Worm (Caenorhabditis elegans) whole organism, early embryonic: Measurements from ENCODE around the gene swp-1.

Experiments
- B0310.2 ChIP-seq: sonication (generic microtip); optimal IDR thresholded peaks from 2 replicates; lab custom pipeline; 2016; ENCODE audit warnings: mild to moderate bottlenecking, missing genetic modification characterization, missing compliant biosample characterization
- F13C5.2 ChIP-seq: sonication (generic microtip); optimal IDR thresholded peaks from 2 replicates; lab custom pipeline; 2017; ENCODE audit warnings: mild to moderate bottlenecking, missing genetic modification characterization, inconsistent platforms, missing compliant biosample characterization
- aly-1 ChIP-seq: sonication (generic microtip); optimal IDR thresholded peaks from 2 replicates; lab custom pipeline; 2016; ENCODE audit warnings: missing genetic modification characterization, missing compliant biosample characterization
- ama-1 ChIP-seq: fragments of 150-350 bp; optimal IDR thresholded peaks from 2 replicates; lab custom pipeline; 2014
- ceh-13 ChIP-seq: fragments of 200-800 bp; sonication (Bioruptor generic); optimal IDR thresholded peaks from 2 replicates; lab custom pipeline; 2018; ENCODE audit warnings: mild to moderate bottlenecking, missing genetic modification characterization, missing compliant biosample characterization
- ceh-36 ChIP-seq: sonication (generic microtip); optimal IDR thresholded peaks from 2 replicates; lab custom pipeline; 2016; ENCODE audit warnings: missing genetic modification characterization, inconsistent platforms, missing compliant biosample characterization
- ets-7 ChIP-seq: sonication (generic microtip); optimal IDR thresholded peaks from 2 replicates; lab custom pipeline; 2016; ENCODE audit warnings: missing genotype, missing genetic modification characterization, missing compliant biosample characterization
- flt-1 ChIP-seq: fragments of 200-800 bp; sonication (Bioruptor generic); IDR thresholded peaks from 2 replicates; pipeline ENCODE4 v1.3.6; 2022; ENCODE audit warnings: missing genetic modification characterization, missing compliant biosample characterization
- hmbx-1 ChIP-seq: sonication (generic microtip); optimal IDR thresholded peaks from 2 replicates; lab custom pipeline; 2016; ENCODE audit warnings: mild to moderate bottlenecking, missing genetic modification characterization, missing compliant biosample characterization
- hmg-4 ChIP-seq: fragments of 200-800 bp; sonication (Bioruptor generic); optimal IDR thresholded peaks from 2 replicates; lab custom pipeline; 2018; ENCODE audit warnings: mild to moderate bottlenecking, missing genetic modification characterization, missing compliant biosample characterization
- hnd-1 ChIP-seq: sonication (generic microtip); optimal IDR thresholded peaks from 2 replicates; lab custom pipeline; 2016; ENCODE audit warnings: missing genetic modification characterization, missing compliant biosample characterization
- pes-1 ChIP-seq: fragments of 200-800 bp; sonication (Bioruptor generic); IDR thresholded peaks from 2 replicates; pipeline ENCODE4 v1.3.6; 2022; ENCODE audit warnings: missing genetic modification reagents, missing genetic modification characterization, missing compliant biosample characterization
- scrt-1 ChIP-seq: fragments of 200-800 bp; sonication (Bioruptor generic); IDR thresholded peaks from 2 replicates; pipeline ENCODE4 v1.3.6; 2022; ENCODE audit warnings: missing genetic modification characterization, missing compliant biosample characterization
- sea-1 ChIP-seq: fragments of 200-800 bp; sonication (Bioruptor generic); conservative IDR thresholded peaks from 2 replicates; pipeline ENCODE4 v1.3.6; 2022; ENCODE audit warnings: missing genetic modification characterization, missing compliant biosample characterization
- tbx-11 ChIP-seq: fragments of 200-800 bp; sonication (Bioruptor generic); IDR thresholded peaks from 2 replicates; pipeline ENCODE4 v1.3.6; 2022; ENCODE audit warnings: missing genetic modification characterization, missing compliant biosample characterization
- tbx-37 ChIP-seq: fragments of 200-800 bp; sonication (Bioruptor generic); conservative IDR thresholded peaks from 2 replicates; pipeline ENCODE4 v1.3.6; 2022; ENCODE audit warnings: missing genetic modification reagents, missing genetic modification characterization, missing compliant biosample characterization
- tra-4 ChIP-seq: sonication (generic microtip); optimal IDR thresholded peaks from 2 replicates; lab custom pipeline; 2017; ENCODE audit warnings: missing genetic modification characterization, missing compliant biosample characterization

The swp-1 gene

DNA sequence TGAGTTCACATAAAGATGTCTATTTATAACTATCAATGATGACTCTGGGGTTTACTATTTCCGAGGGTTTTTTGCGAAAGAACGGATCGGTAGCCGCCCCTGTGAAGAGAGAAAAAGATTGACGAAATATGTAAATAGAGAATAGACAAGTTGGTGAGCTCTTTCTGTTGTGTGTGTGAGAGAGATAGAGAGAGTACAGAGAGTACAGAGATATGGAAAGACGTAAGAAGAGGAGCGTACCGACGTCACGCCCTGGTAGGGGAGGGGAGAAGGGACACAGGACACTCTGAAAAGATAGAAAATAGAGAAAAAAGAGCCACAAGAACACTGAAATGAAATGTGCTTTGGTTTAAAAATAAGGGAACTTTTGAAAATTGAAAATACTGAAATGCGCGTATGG is 17.1 kb downstream of the swp-1 start:
- no peak for TF ChIP-seq aly-1 (tag; lab: Kevin White, UChicago)
- TF ChIP-seq sea-1 (GFP tag; lab: Robert Waterston, UW), result no peak
- no peak for TF ChIP-seq hmbx-1 (tag; lab: Kevin White, UChicago)
- TF ChIP-seq hmg-4 (GFP tag; lab: Kevin White, UChicago), result peak; percentile 1
- TF ChIP-seq F13C5.2 (tag; lab: Kevin White, UChicago), result no peak
- no peak for TF ChIP-seq tbx-37
- no peak for TF ChIP-seq hnd-1 (tag; lab: Kevin White, UChicago)
- TF ChIP-seq ama-1 (lab: Kevin White, UChicago), result no peak

DNA sequence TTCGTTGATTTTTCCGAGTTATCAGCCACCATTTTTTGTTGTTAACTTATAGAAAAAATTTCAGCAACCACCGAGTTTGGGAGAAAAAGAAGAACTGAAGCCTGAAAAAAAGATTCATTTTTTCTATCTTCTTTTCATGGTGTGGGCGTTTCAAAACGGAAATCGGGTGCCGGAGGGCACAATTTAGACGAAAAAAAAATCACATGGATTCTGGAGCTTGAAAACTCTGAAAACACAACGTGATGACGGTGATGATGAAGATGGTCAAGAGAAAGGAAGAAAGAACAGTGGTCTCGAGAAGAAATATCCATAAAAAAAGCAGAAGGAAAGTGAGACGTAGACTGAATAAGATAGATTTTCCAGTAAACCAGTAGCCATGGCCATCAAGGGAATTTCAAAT is 21.3 kb downstream of the swp-1 start, which contains the start of gene rcan-1:
Gene rcan-1, minus strand, starts transcription at position 101 of the 400 bp plus-strand sequence.
- TF ChIP-seq sea-1 (GFP tag; lab: Robert Waterston, UW) (no peak), tra-4 (tag; lab: Kevin White, UChicago) (no peak), flt-1 (GFP tag; lab: Robert Waterston, UW) (no peak), tbx-37 (no peak), aly-1 (tag; lab: Kevin White, UChicago) (no peak), tbx-11 (GFP tag; lab: Robert Waterston, UW) (no peak), ama-1 (lab: Kevin White, UChicago) (no peak), pes-1 (GFP tag; lab: Robert Waterston, UW) (no peak), B0310.2 (tag; lab: Kevin White, UChicago) (no peak), F13C5.2 (tag; lab: Kevin White, UChicago) (no peak), ceh-36 (tag; lab: Kevin White, UChicago) (no peak), hmg-4 (GFP tag; lab: Kevin White, UChicago) (no peak), ets-7 (tag; lab: Kevin White, UChicago) (no peak), hmbx-1 (tag; lab: Kevin White, UChicago) (no peak), scrt-1 (GFP tag; lab: Robert Waterston, UW) (no peak), ceh-13 (GFP tag; lab: Kevin White, UChicago) (no peak), hnd-1 (tag; lab: Kevin White, UChicago) (no peak)

DNA sequence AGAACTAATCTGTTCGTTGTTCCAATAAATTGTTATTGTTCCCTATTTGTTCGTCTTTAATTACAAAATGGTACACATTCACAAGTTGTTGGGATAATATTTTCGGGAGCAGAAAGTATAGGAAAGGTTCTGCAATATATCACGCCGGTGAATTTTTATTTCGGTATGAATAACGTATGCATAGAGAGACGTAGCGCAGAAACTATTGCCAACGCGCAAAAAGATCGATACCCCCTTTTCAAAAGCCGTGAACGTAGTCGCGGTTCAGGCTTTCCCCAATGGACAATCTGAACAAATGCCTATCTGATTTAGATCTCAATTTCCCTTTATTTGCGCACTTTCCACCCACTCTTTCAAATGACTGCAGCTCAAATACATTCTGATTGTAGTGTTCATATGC is 25.2 kb downstream of the swp-1 start, which contains the start of gene pst-2:
Gene pst-2, plus strand, starts transcription at position 293 of the 400 bp plus-strand sequence.
- TF ChIP-seq B0310.2 (tag; lab: Kevin White, UChicago) (no peak), flt-1 (GFP tag; lab: Robert Waterston, UW) (no peak), ama-1 (lab: Kevin White, UChicago) (no peak), tra-4 (tag; lab: Kevin White, UChicago) (no peak), ceh-13 (GFP tag; lab: Kevin White, UChicago) (no peak), pes-1 (GFP tag; lab: Robert Waterston, UW) (no peak), scrt-1 (GFP tag; lab: Robert Waterston, UW) (no peak)

DNA sequence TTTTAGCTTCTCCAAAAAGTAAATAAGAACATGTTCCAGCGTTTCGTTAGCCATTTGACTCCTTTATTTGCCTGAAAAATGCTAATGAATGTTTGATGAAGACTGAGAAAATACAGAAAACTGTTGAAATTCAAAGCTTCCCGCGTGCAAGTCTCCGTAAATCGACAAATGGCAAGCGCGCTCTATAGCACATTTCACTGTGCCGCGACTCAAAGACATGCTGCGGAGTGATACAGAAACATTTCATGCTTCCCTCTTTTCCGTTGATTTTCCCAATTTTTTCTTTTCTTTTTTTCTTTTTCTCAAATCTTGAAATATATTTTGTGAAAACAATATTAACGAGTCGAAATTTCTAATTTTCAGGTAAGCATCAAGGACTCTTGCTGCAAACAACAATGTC is 26.4 kb downstream of the swp-1 start, which contains the start of the genes ska-3 and rps-12:
Gene ska-3, minus strand, starts transcription at position 71 of the 400 bp plus-strand sequence.
Gene rps-12, plus strand, starts transcription at position 364 of the 400 bp plus-strand sequence.
- TF ChIP-seq hmbx-1 (tag; lab: Kevin White, UChicago) (no peak), ceh-36 (tag; lab: Kevin White, UChicago) (no peak), tbx-11 (GFP tag; lab: Robert Waterston, UW) (0 out of 2 replicates have a peak, but pooled peaks have one; percentile 17), ceh-13 (GFP tag; lab: Kevin White, UChicago) (no peak), aly-1 (tag; lab: Kevin White, UChicago) (no peak), ets-7 (tag; lab: Kevin White, UChicago) (no peak), tra-4 (tag; lab: Kevin White, UChicago) (no peak), hmg-4 (GFP tag; lab: Kevin White, UChicago) (peak; percentile 70), pes-1 (GFP tag; lab: Robert Waterston, UW) (peak; percentile 72), F13C5.2 (tag; lab: Kevin White, UChicago) (peak; percentile 95), ama-1 (lab: Kevin White, UChicago) (no peak), scrt-1 (GFP tag; lab: Robert Waterston, UW) (no peak), flt-1 (GFP tag; lab: Robert Waterston, UW) (peak; percentile 69), tbx-37 (peak; percentile 49; the same call in 1 of the 2 replicates), B0310.2 (tag; lab: Kevin White, UChicago) (peak; percentile 15), hnd-1 (tag; lab: Kevin White, UChicago) (peak; percentile 8), sea-1 (GFP tag; lab: Robert Waterston, UW) (no peak; the same call in 1 of the 2 replicates)

DNA sequence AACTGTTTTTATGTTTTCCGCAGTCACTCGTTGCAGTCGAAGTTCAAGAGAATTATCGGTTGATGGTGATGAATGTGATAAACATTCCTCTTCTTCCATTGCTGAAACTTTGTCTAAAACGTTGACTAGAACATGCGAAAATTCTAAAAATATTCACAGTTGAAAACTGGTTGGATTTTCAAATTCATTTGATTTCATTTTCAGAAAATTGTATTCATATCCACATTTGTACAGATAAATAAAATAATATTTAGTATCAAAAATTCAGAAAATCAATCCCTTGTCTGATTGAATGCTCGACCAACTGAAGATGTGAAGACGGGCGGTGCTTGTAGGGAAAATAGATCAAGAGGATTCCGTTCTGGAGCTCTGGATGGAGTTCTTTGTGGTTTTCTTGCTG is 27.5 kb downstream of the swp-1 start, which contains the start of gene F54E7.9:
Gene F54E7.9, minus strand, starts transcription at position 101 of the 400 bp plus-strand sequence.
- TF ChIP-seq hmg-4 (GFP tag; lab: Kevin White, UChicago) (no peak), F13C5.2 (tag; lab: Kevin White, UChicago) (no peak), B0310.2 (tag; lab: Kevin White, UChicago) (no peak), tra-4 (tag; lab: Kevin White, UChicago) (no peak), tbx-11 (GFP tag; lab: Robert Waterston, UW) (no peak), flt-1 (GFP tag; lab: Robert Waterston, UW) (no peak), hnd-1 (tag; lab: Kevin White, UChicago) (no peak), tbx-37 (no peak), ceh-13 (GFP tag; lab: Kevin White, UChicago) (no peak), pes-1 (GFP tag; lab: Robert Waterston, UW) (no peak), hmbx-1 (tag; lab: Kevin White, UChicago) (no peak), aly-1 (tag; lab: Kevin White, UChicago) (no peak), ets-7 (tag; lab: Kevin White, UChicago) (no peak)

DNA sequence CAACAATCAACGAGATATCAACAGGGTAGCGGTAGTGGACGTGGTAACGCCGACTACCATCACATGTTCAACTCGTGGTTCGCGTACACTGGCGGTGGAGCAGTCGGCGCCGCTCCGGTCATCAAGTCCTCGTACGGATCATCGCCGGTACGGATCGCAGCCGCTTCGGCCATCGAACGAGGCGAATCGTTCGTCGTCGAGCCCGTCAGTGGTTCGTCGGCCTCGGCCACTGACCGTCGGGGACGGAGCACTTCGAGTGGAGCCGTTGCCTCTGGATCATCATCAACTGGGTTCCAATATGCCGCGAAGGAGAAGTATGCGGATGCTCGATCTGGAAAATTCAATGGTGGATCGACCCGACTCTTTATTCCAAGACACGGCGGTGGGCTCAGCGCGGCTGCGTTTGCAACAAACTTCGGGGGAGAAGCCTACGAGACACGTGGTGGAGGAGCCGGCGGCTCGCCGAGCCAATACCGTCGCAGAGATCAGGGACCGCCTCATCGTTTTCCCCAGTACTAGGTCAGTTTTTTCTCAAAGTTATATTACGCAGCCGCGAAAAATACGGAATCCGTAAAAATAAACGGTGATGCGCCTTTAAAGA is 29.8 kb downstream of the swp-1 start:
- TF ChIP-seq hmg-4 (GFP tag; lab: Kevin White, UChicago) (no peak), scrt-1 (GFP tag; lab: Robert Waterston, UW) (0 out of 2 replicates have a peak, but pooled peaks have one; percentile 19), aly-1 (tag; lab: Kevin White, UChicago) (peak; percentile 45)
